Worm (Caenorhabditis elegans) whole organism, midembryonic: ENCODE data around the gene H01M10.2.

Source experiments
- T22C8.4 ChIP-seq: fragments of 200-800 bp; sonication (Bioruptor generic); IDR thresholded peaks from 2 replicates; pipeline ENCODE4 v1.3.6; 2022; ENCODE audit warnings: missing genetic modification characterization, missing compliant biosample characterization
- cog-1 ChIP-seq: sonication (generic microtip); optimal IDR thresholded peaks from 2 replicates; lab custom pipeline; 2016; ENCODE audit warnings: missing genetic modification characterization, missing compliant biosample characterization
- flt-1 ChIP-seq: fragments of 200-800 bp; sonication (Bioruptor generic); IDR thresholded peaks from 2 replicates; pipeline ENCODE4 v1.3.6; 2022; ENCODE audit warnings: missing genetic modification characterization, missing compliant biosample characterization
- klf-2 ChIP-seq: fragments of 200-800 bp; sonication (Bioruptor generic); conservative IDR thresholded peaks from 2 replicates; pipeline ENCODE4 v1.3.6; 2022; ENCODE audit warnings: missing genetic modification reagents, missing genetic modification characterization, missing compliant biosample characterization
- med-1 ChIP-seq: sonication (generic microtip); optimal IDR thresholded peaks from 2 replicates; lab custom pipeline; 2017; ENCODE audit warnings: missing genetic modification characterization, mild to moderate bottlenecking, missing compliant biosample characterization, antibody characterized with exemption, missing genetic modification reagents; ENCODE audit not compliant: insufficient read depth
- ref-1 ChIP-seq: fragments of 200-800 bp; sonication (Bioruptor generic); conservative IDR thresholded peaks from 2 replicates; pipeline ENCODE4 v1.3.6; 2022; ENCODE audit warnings: missing genetic modification reagents, missing genetic modification characterization, missing compliant biosample characterization
- tab-1 ChIP-seq: fragments of 200-800 bp; sonication (Bioruptor generic); IDR thresholded peaks from 2 replicates; pipeline ENCODE4 v1.3.6; 2022; ENCODE audit warnings: missing genetic modification characterization, missing compliant biosample characterization
- ztf-23 ChIP-seq: fragments of 200-800 bp; sonication (Bioruptor generic); IDR thresholded peaks from 2 replicates; pipeline ENCODE4 v1.3.6; 2022; ENCODE audit warnings: missing genetic modification reagents, missing genetic modification characterization, missing compliant biosample characterization
- ztf-29 ChIP-seq: fragments of 200-800 bp; sonication (Bioruptor generic); IDR thresholded peaks from 2 replicates; pipeline ENCODE4 v1.3.6; 2022; ENCODE audit warnings: missing genetic modification reagents, missing genetic modification characterization, missing compliant biosample characterization

DNA sequence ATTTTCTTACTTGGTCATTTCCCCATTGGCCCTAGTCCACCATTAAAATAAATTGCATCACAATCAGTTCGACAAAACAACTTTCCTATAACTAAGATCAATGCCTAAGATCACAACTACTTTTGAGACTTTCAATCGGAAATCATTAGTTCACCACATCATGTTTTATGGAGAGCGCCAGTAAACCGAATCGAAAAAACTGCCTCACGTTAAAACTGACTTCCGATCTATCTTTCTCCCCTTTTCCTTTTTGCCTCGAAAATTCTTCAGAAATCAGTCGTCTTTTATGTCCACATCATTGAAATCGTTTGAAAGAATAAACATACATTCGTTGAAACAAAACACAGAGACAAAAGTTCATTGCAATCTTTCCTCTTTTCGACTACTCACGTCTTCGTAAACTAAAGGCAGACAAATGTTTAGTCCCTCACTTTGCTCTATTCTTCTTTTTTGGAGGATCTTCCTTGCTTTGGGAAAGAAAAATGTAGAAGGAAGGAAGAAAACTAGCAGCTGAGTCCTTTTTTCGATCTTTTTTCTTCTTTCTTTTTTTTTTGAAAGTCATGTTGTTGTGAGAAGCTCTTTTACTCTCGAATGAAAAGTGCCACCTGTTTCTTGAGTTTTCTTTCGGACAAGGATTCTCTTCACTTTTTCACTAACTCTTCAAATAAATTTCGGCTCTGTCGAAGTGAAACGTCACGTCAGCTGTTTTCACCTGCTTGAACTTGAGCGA is 9.6 kb upstream of the H01M10.2 start:
- TF ChIP-seq med-1 (GFP tag; lab: Kevin White, UChicago): no peak
- TF ChIP-seq ztf-29 (GFP tag; lab: Robert Waterston, UW): no peak
- no peak for TF ChIP-seq flt-1 (GFP tag; lab: Robert Waterston, UW)
- no peak for TF ChIP-seq ref-1
- TF ChIP-seq T22C8.4 (GFP tag; lab: Robert Waterston, UW): no peak
- no peak for TF ChIP-seq klf-2 (GFP tag; lab: Robert Waterston, UW)
- no peak for TF ChIP-seq cog-1 (tag; lab: Kevin White, UChicago)
- no peak for TF ChIP-seq ztf-23 (GFP tag; lab: Robert Waterston, UW)
- TF ChIP-seq tab-1 (GFP tag; lab: Robert Waterston, UW): no peak
